Worm (Caenorhabditis elegans) whole organism, L2 larva: ENCODE results near the gene lury-1.

ENCODE experiments used
- C34F6.9 ChIP-seq: fragments of 150-350 bp; optimal IDR thresholded peaks from 2 replicates; lab custom pipeline; 2014; ENCODE audit warnings: missing biosample characterization, missing genetic modification characterization
- F13H6.1 ChIP-seq: sonication (generic microtip); optimal IDR thresholded peaks from 2 replicates; lab custom pipeline; 2016; ENCODE audit warnings: missing genetic modification characterization, missing compliant biosample characterization
- R02D3.7 ChIP-seq: fragments of 150-350 bp; optimal IDR thresholded peaks from 2 replicates; lab custom pipeline; 2014; ENCODE audit warnings: missing biosample characterization, missing genetic modification characterization
- ZK546.5 ChIP-seq: sonication (generic microtip); optimal IDR thresholded peaks from 2 replicates; lab custom pipeline; 2017; ENCODE audit warnings: missing biosample characterization, missing genetic modification characterization
- alr-1 ChIP-seq: fragments of 150-350 bp; optimal IDR thresholded peaks from 2 replicates; lab custom pipeline; 2014; ENCODE audit warnings: missing biosample characterization, missing genetic modification characterization
- aly-2 ChIP-seq: fragments of 150-350 bp; optimal IDR thresholded peaks from 2 replicates; lab custom pipeline; 2014; ENCODE audit warnings: missing biosample characterization, missing genetic modification characterization
- blmp-1 ChIP-seq: sonication (generic microtip); optimal IDR thresholded peaks from 2 replicates; lab custom pipeline; 2017; ENCODE audit warnings: missing genetic modification characterization, mild to moderate bottlenecking, missing compliant biosample characterization, antibody characterized with exemption, moderate library complexity; ENCODE audit not compliant: insufficient read depth
- crh-2 ChIP-seq: sonication (generic microtip); optimal IDR thresholded peaks from 2 replicates; lab custom pipeline; 2017; ENCODE audit warnings: missing biosample characterization, missing genetic modification characterization
- dmd-4 ChIP-seq: sonication (generic microtip); optimal IDR thresholded peaks from 2 replicates; lab custom pipeline; 2017; ENCODE audit warnings: missing biosample characterization, missing genetic modification characterization
- egl-27 ChIP-seq: sonication (generic microtip); optimal IDR thresholded peaks from 3 replicates; lab custom pipeline; 2017; ENCODE audit warnings: missing biosample characterization, missing genetic modification reagents, missing genetic modification characterization
- elt-1 ChIP-seq: fragments of 150-350 bp; optimal IDR thresholded peaks from 2 replicates; lab custom pipeline; 2014; ENCODE audit warnings: missing biosample characterization, missing genetic modification characterization
- fos-1 ChIP-seq: fragments of 150-350 bp; optimal IDR thresholded peaks from 2 replicates; lab custom pipeline; 2014; ENCODE audit warnings: missing biosample characterization, missing genetic modification characterization
- gmeb-1 ChIP-seq: fragments of 150-350 bp; optimal IDR thresholded peaks from 2 replicates; lab custom pipeline; 2014; ENCODE audit warnings: missing biosample characterization, missing genetic modification characterization
- lin-11 ChIP-seq: fragments of 150-350 bp; sonication (generic microtip); optimal IDR thresholded peaks from 2 replicates; lab custom pipeline; 2014; ENCODE audit warnings: missing biosample characterization, missing genetic modification characterization, inconsistent platforms, mixed read lengths
- lin-13 ChIP-seq: fragments of 150-350 bp; optimal IDR thresholded peaks from 2 replicates; lab custom pipeline; 2014; ENCODE audit warnings: missing biosample characterization, missing genetic modification reagents, missing genetic modification characterization
- lin-39 ChIP-seq: fragments of 150-350 bp; optimal IDR thresholded peaks from 2 replicates; lab custom pipeline; 2014; ENCODE audit warnings: missing biosample characterization, missing genetic modification reagents, missing genetic modification characterization
- lsy-2 ChIP-seq, 2 experiments: fragments of 150-350 bp in 1 of 2; sonication (generic microtip) in 1 of 2; optimal IDR thresholded peaks; 2 replicates each; lab custom pipeline; 2014 to 2017; ENCODE audit warnings: missing biosample characterization in 2 of 2, missing genetic modification characterization in 2 of 2
- mbf-1 ChIP-seq: sonication (generic microtip); optimal IDR thresholded peaks from 2 replicates; lab custom pipeline; 2017; ENCODE audit warnings: missing biosample characterization, missing genetic modification characterization
- mdl-1 ChIP-seq, 2 experiments: fragments of 150-350 bp in 1 of 2; sonication (generic microtip) in 1 of 2; optimal IDR thresholded peaks; 2 replicates each; lab custom pipeline; 2017; ENCODE audit warnings: missing biosample characterization in 2 of 2, missing genetic modification characterization in 2 of 2
- nhr-11 ChIP-seq: fragments of 150-350 bp; optimal IDR thresholded peaks from 2 replicates; lab custom pipeline; 2014; ENCODE audit warnings: missing biosample characterization, missing genetic modification characterization
- nhr-12 ChIP-seq: fragments of 150-350 bp; optimal IDR thresholded peaks from 2 replicates; lab custom pipeline; 2014; ENCODE audit warnings: missing biosample characterization, missing genetic modification characterization
- nhr-21 ChIP-seq: fragments of 150-350 bp; optimal IDR thresholded peaks from 2 replicates; lab custom pipeline; 2014; ENCODE audit warnings: missing biosample characterization, missing genetic modification characterization
- nhr-237 ChIP-seq: fragments of 150-350 bp; optimal IDR thresholded peaks from 2 replicates; lab custom pipeline; 2014; ENCODE audit warnings: missing biosample characterization, missing genetic modification characterization
- nhr-25 ChIP-seq: fragments of 150-350 bp; sonication (generic microtip); optimal IDR thresholded peaks from 3 replicates; lab custom pipeline; 2014; ENCODE audit warnings: missing biosample characterization, missing genetic modification characterization
- nhr-6 ChIP-seq: fragments of 150-350 bp; optimal IDR thresholded peaks from 2 replicates; lab custom pipeline; 2014; ENCODE audit warnings: missing biosample characterization, missing genetic modification characterization
- peb-1 ChIP-seq: fragments of 150-350 bp; optimal IDR thresholded peaks from 2 replicates; lab custom pipeline; 2014; ENCODE audit warnings: missing biosample characterization, missing genetic modification characterization
- sem-4 ChIP-seq: fragments of 150-350 bp; optimal IDR thresholded peaks from 2 replicates; lab custom pipeline; 2014; ENCODE audit warnings: missing biosample characterization, missing genetic modification reagents, missing genetic modification characterization
- skn-1 ChIP-seq: sonication (generic microtip); optimal IDR thresholded peaks from 2 replicates; lab custom pipeline; 2017; ENCODE audit warnings: missing biosample characterization, missing genetic modification characterization
- sma-3 ChIP-seq: sonication (generic microtip); optimal IDR thresholded peaks from 2 replicates; lab custom pipeline; 2016; ENCODE audit warnings: missing genetic modification reagents, missing genetic modification characterization, missing compliant biosample characterization
- sma-9 ChIP-seq, 2 experiments: fragments of 150-350 bp in 1 of 2; sonication (generic microtip) in 1 of 2; optimal IDR thresholded peaks; 2 replicates each; lab custom pipeline; 2014 to 2016; ENCODE audit warnings: missing genetic modification characterization in 2 of 2, mild to moderate bottlenecking in 1 of 2, missing biosample characterization in 1 of 2, missing compliant biosample characterization in 1 of 2, missing genetic modification reagents in 1 of 2, moderate library complexity in 1 of 2
- snpc-4 ChIP-seq: fragments of 150-350 bp; optimal IDR thresholded peaks from 2 replicates; lab custom pipeline; 2014; ENCODE audit warnings: missing biosample characterization, missing genetic modification characterization
- unc-39 ChIP-seq: fragments of 150-350 bp; optimal IDR thresholded peaks from 2 replicates; lab custom pipeline; 2014; ENCODE audit warnings: missing biosample characterization, missing genetic modification characterization
- unc-55 ChIP-seq: fragments of 150-350 bp; sonication (generic microtip); optimal IDR thresholded peaks from 3 replicates; lab custom pipeline; 2014; ENCODE audit warnings: missing biosample characterization, missing genetic modification reagents, missing genetic modification characterization
- ztf-1 ChIP-seq: fragments of 200-800 bp; sonication (Bioruptor generic); conservative IDR thresholded peaks from 2 replicates; pipeline ENCODE4 v1.3.6; 2022; ENCODE audit warnings: missing genetic modification characterization, missing compliant biosample characterization
- ztf-11 ChIP-seq: sonication (generic microtip); optimal IDR thresholded peaks from 2 replicates; lab custom pipeline; 2017; ENCODE audit warnings: missing biosample characterization, missing genetic modification characterization
- ztf-4 ChIP-seq: fragments of 150-350 bp; optimal IDR thresholded peaks from 2 replicates; lab custom pipeline; 2014; ENCODE audit warnings: missing biosample characterization, missing genetic modification characterization

The lury-1 gene

DNA sequence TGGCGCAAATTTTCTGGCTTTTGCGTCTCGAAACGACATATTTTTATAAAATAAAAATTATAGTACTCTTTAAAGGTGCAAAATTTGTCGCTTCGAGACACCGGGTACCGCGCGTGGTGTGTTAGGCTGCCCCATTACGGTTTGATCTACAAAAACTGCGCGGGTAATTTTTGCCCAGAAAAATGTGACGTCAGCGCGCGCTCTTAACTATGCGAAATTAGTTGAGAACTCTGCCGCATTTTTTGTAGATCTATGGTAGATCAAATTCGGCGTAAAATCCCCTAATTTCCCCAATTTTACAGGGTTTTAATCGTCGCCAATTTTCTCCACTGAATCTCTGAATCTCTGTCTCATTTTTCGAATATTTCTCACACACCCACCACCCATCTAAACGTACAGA lies 25.8 kb upstream of the lury-1 start, which contains the start of gene Y75B8A.8:
TSS of gene Y75B8A.8 (plus strand) at position 301 of the 400 bp plus-strand sequence.
- TF ChIP-seq C34F6.9 (no peak), ztf-11 (tag; lab: Kevin White, UChicago) (no peak), ztf-4 (tag; lab: Kevin White, UChicago) (no peak), sem-4 (tag; lab: Kevin White, UChicago) (no peak), snpc-4 (tag; lab: Kevin White, UChicago) (no peak), aly-2 (tag; lab: Kevin White, UChicago) (no peak), lin-39 (no peak), ztf-1 (GFP tag; lab: Robert Waterston, UW) (no peak), nhr-21 (tag; lab: Kevin White, UChicago) (no peak), lin-11 (tag; lab: Kevin White, UChicago) (no peak), fos-1 (tag; lab: Kevin White, UChicago) (no peak), egl-27 (no peak), nhr-12 (tag; lab: Kevin White, UChicago) (no peak), nhr-11 (tag; lab: Kevin White, UChicago) (no peak), unc-55 (GFP tag; lab: Kevin White, UChicago) (no peak), gmeb-1 (tag; lab: Kevin White, UChicago) (no peak), peb-1 (tag; lab: Kevin White, UChicago) (no peak), nhr-6 (tag; lab: Kevin White, UChicago) (no peak), sma-9 (GFP tag; optimal IDR thresholded peaks at IDR 0.05; lab: Kevin White, UChicago) (no peak), sma-9 (tag; optimal IDR thresholded peaks at IDR 0.05; lab: Kevin White, UChicago) (no peak), blmp-1 (no peak)
- TF ChIP-seq, all 48 proteins: peak for 0

DNA sequence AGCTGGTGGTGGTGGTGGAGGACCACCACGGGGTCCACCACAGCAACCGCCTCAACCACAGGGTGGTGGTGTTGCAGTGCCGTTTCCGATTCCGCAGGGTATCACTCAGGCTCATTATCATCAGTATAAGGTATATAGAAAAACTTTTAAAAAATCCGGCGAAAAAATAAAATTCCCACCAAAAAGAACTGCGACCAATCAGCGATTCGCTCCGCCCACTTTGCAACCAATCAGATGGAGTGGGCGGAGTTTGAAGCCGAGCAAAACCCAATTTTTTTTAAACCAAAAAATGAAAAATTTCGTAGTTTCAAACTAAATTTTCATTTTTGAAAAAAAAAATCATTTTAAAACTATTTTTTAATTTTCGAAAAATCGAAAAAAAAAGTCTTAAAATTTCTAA lies 25.3 kb upstream of the lury-1 start:
- TF ChIP-seq unc-39 (tag; lab: Kevin White, UChicago) (no peak), lin-11 (tag; lab: Kevin White, UChicago) (no peak), aly-2 (tag; lab: Kevin White, UChicago) (no peak), elt-1 (no peak), nhr-25 (tag; lab: Kevin White, UChicago) (no peak), mbf-1 (tag; lab: Kevin White, UChicago) (no peak)

DNA sequence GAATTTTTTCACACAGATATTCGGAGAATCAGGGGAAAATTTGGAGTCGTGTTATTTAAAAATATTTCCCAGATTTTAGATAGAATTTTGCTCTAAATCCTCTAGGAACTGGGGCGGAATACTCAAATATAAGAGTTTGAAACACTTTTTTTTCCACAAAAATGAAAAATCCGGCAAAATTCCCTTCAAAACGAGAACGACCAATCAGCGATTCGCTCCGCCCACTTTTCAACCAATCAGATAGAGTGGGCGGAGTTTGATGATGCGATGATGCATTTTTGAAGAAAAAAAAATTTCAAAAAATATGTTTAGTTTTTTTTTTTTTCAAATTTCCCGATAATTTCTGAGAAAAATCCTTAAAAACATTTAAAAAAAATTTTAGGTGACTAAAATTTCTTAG lies 21.8 kb upstream of the lury-1 start:
- no peak for TF ChIP-seq unc-39 (tag; lab: Kevin White, UChicago)

DNA sequence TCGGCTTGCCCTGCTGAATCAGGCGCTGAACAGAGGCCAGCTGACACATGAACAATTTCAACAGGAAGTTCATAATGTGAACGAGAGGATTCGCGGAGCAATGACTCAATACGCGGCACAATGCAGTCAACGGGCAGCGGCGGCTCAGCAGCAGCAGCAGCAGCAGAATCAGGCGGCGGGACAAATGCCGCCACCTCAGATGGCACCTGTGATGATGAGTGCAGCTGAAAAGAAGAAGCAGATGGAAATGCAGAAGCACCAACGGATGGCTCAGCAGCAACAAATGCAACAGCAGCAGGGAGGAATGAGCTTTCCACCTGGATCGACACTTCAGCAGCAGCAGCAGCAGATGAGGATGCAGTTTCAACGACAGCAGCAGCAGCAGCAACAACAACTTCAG lies 20.9 kb upstream of the lury-1 start:
- TF ChIP-seq alr-1 (tag; lab: Kevin White, UChicago) (no peak), egl-27 (no peak), nhr-237 (tag; lab: Kevin White, UChicago) (no peak), dmd-4 (tag; lab: Kevin White, UChicago) (no peak), sma-3 (GFP tag; lab: Kevin White, UChicago) (no peak), crh-2 (tag; lab: Kevin White, UChicago) (no peak), lsy-2 (tag; optimal IDR thresholded peaks at IDR 0.05; lab: Kevin White, UChicago) (no peak), nhr-11 (tag; lab: Kevin White, UChicago) (no peak)

DNA sequence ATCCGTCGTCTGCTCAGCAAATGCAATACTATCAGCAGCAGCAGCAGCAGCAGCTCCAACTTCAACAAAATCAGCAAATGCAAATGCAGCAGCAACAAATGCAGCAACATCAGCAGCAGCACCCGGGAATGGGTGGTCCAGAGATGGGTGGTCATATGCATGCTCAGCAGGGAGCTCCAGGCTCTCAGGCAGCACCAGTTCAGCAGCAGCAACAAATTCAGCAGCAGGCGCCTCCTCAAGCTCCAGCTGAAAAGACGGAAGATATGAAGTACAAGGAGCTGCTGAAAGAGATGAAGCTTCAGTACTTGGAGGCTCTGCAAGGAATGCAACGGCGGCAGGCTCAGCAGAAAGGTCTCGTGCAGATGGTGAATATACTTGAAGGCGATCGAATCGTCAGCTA lies 19.2 kb upstream of the lury-1 start:
- TF ChIP-seq snpc-4 (tag; lab: Kevin White, UChicago) (no peak), R02D3.7 (tag; lab: Kevin White, UChicago) (no peak), skn-1 (tag; lab: Kevin White, UChicago) (no peak), nhr-237 (tag; lab: Kevin White, UChicago) (no peak), lin-13 (GFP tag; lab: Kevin White, UChicago) (no peak), C34F6.9 (no peak), mdl-1 (tag; optimal IDR thresholded peaks at IDR 0.05; lab: Kevin White, UChicago) (no peak), sem-4 (tag; lab: Kevin White, UChicago) (no peak), unc-39 (tag; lab: Kevin White, UChicago) (no peak), F13H6.1 (tag; lab: Kevin White, UChicago) (no peak), aly-2 (tag; lab: Kevin White, UChicago) (no peak), ztf-4 (tag; lab: Kevin White, UChicago) (no peak), ZK546.5 (tag; lab: Kevin White, UChicago) (no peak)
- TF ChIP-seq, all 48 proteins: peak for 0
